Worm (Caenorhabditis elegans) whole organism, late embryonic: ENCODE results near the gene Y54F10BM.12.

ENCODE experiments used
- C08G9.2 ChIP-seq: sonication (generic microtip); optimal IDR thresholded peaks from 2 replicates; lab custom pipeline; 2016; ENCODE audit warnings: mild to moderate bottlenecking, missing genetic modification characterization, moderate library complexity, missing compliant biosample characterization
- F13H6.1 ChIP-seq: sonication (generic microtip); optimal IDR thresholded peaks from 2 replicates; lab custom pipeline; 2016; ENCODE audit warnings: missing genetic modification characterization, missing compliant biosample characterization
- K02D7.2 ChIP-seq: sonication (generic microtip); optimal IDR thresholded peaks from 2 replicates; lab custom pipeline; 2017; ENCODE audit warnings: mild to moderate bottlenecking, missing genetic modification characterization, missing compliant biosample characterization
- ahr-1 ChIP-seq: sonication (generic microtip); optimal IDR thresholded peaks from 2 replicates; lab custom pipeline; 2016; ENCODE audit warnings: missing genetic modification characterization, missing compliant biosample characterization
- ceh-14 ChIP-seq: sonication (generic microtip); optimal IDR thresholded peaks from 2 replicates; lab custom pipeline; 2016; ENCODE audit warnings: missing genotype, missing genetic modification characterization, missing compliant biosample characterization
- ceh-18 ChIP-seq: sonication (generic microtip); optimal IDR thresholded peaks from 2 replicates; lab custom pipeline; 2016; ENCODE audit warnings: missing genetic modification characterization, missing compliant biosample characterization
- ceh-2 ChIP-seq: sonication (generic microtip); optimal IDR thresholded peaks from 2 replicates; lab custom pipeline; 2016; ENCODE audit warnings: missing genotype, missing genetic modification characterization, missing compliant biosample characterization
- ceh-22 ChIP-seq: sonication (generic microtip); optimal IDR thresholded peaks from 2 replicates; lab custom pipeline; 2017; ENCODE audit warnings: missing biosample characterization, missing genetic modification characterization
- ceh-24 ChIP-seq: sonication (generic microtip); optimal IDR thresholded peaks from 2 replicates; lab custom pipeline; 2016; ENCODE audit warnings: mild to moderate bottlenecking, missing genetic modification characterization, missing compliant biosample characterization
- ceh-31 ChIP-seq: sonication (generic microtip); optimal IDR thresholded peaks from 2 replicates; lab custom pipeline; 2016; ENCODE audit warnings: missing genetic modification characterization, missing compliant biosample characterization
- ceh-34 ChIP-seq: sonication (generic microtip); optimal IDR thresholded peaks from 2 replicates; lab custom pipeline; 2016; ENCODE audit warnings: mild to moderate bottlenecking, missing genetic modification characterization, missing compliant biosample characterization
- ceh-45 ChIP-seq: fragments of 200-800 bp; sonication (Bioruptor generic); IDR thresholded peaks from 2 replicates; pipeline ENCODE4 v1.3.6; 2022; ENCODE audit warnings: missing genetic modification reagents, missing genetic modification characterization, missing compliant biosample characterization
- ceh-48 ChIP-seq: sonication (generic microtip); optimal IDR thresholded peaks from 2 replicates; lab custom pipeline; 2016; ENCODE audit warnings: missing genetic modification characterization, inconsistent platforms, missing compliant biosample characterization
- dmd-4 ChIP-seq: sonication (generic microtip); optimal IDR thresholded peaks from 2 replicates; lab custom pipeline; 2016; ENCODE audit warnings: borderline replicate concordance, missing genetic modification characterization, missing compliant biosample characterization
- elt-2 ChIP-seq: sonication (generic microtip); optimal IDR thresholded peaks from 2 replicates; lab custom pipeline; 2016; ENCODE audit warnings: missing genetic modification reagents, missing genetic modification characterization, missing compliant biosample characterization
- ets-4 ChIP-seq: sonication (generic microtip); optimal IDR thresholded peaks from 2 replicates; lab custom pipeline; 2016; ENCODE audit warnings: missing genetic modification characterization, missing compliant biosample characterization
- eyg-1 ChIP-seq: sonication (generic microtip); optimal IDR thresholded peaks from 2 replicates; lab custom pipeline; 2016; ENCODE audit warnings: missing genotype, missing genetic modification characterization, missing compliant biosample characterization
- fkh-10 ChIP-seq: fragments of 150-350 bp; optimal IDR thresholded peaks from 2 replicates; lab custom pipeline; 2014; ENCODE audit warnings: missing biosample characterization, missing genetic modification reagents, missing genetic modification characterization
- fkh-6 ChIP-seq: sonication (generic microtip); optimal IDR thresholded peaks from 2 replicates; lab custom pipeline; 2016; ENCODE audit warnings: missing genetic modification characterization, missing compliant biosample characterization
- gmeb-2 ChIP-seq: sonication (generic microtip); optimal IDR thresholded peaks from 2 replicates; lab custom pipeline; 2016; ENCODE audit warnings: missing genetic modification characterization, inconsistent platforms, missing compliant biosample characterization
- hlh-30 ChIP-seq: sonication (generic microtip); optimal IDR thresholded peaks from 2 replicates; lab custom pipeline; 2017; ENCODE audit warnings: antibody characterized with exemption, missing genetic modification characterization, missing compliant biosample characterization; ENCODE audit not compliant: insufficient read depth
- hlh-8 ChIP-seq: sonication (generic microtip); optimal IDR thresholded peaks from 2 replicates; lab custom pipeline; 2016; ENCODE audit warnings: missing genotype, missing genetic modification characterization, missing compliant biosample characterization
- lim-6 ChIP-seq: sonication (generic microtip); optimal IDR thresholded peaks from 2 replicates; lab custom pipeline; 2016; ENCODE audit warnings: missing genetic modification characterization, missing compliant biosample characterization
- nfya-1 ChIP-seq: sonication (generic microtip); optimal IDR thresholded peaks from 2 replicates; lab custom pipeline; 2017; ENCODE audit warnings: missing genetic modification characterization, mild to moderate bottlenecking, missing compliant biosample characterization, antibody characterized with exemption, moderate library complexity
- npax-4 ChIP-seq: sonication (generic microtip); optimal IDR thresholded peaks from 2 replicates; lab custom pipeline; 2016; ENCODE audit warnings: missing genetic modification characterization, missing compliant biosample characterization
- odd-2 ChIP-seq: sonication (generic microtip); optimal IDR thresholded peaks from 2 replicates; lab custom pipeline; 2017; ENCODE audit warnings: antibody characterized with exemption, mild to moderate bottlenecking, missing genetic modification characterization, missing compliant biosample characterization
- pat-9 ChIP-seq: fragments of 200-800 bp; sonication (Bioruptor generic); optimal IDR thresholded peaks from 2 replicates; lab custom pipeline; 2018; ENCODE audit warnings: mild to moderate bottlenecking, missing genetic modification characterization, moderate library complexity, missing compliant biosample characterization
- pax-1 ChIP-seq: fragments of 150-350 bp; optimal IDR thresholded peaks from 2 replicates; lab custom pipeline; 2014; ENCODE audit warnings: missing biosample characterization, missing genetic modification characterization
- pqm-1 ChIP-seq: sonication (generic microtip); optimal IDR thresholded peaks from 2 replicates; lab custom pipeline; 2016; ENCODE audit warnings: missing genetic modification characterization, missing compliant biosample characterization
- rnt-1 ChIP-seq: sonication (generic microtip); optimal IDR thresholded peaks from 2 replicates; lab custom pipeline; 2016; ENCODE audit warnings: missing genetic modification characterization, missing compliant biosample characterization
- sox-2 ChIP-seq: fragments of 200-800 bp; sonication (Bioruptor generic); IDR thresholded peaks from 2 replicates; pipeline ENCODE4 v1.3.6; 2022; ENCODE audit warnings: missing genetic modification reagents, missing genetic modification characterization, missing compliant biosample characterization
- sox-4 ChIP-seq: sonication (generic microtip); optimal IDR thresholded peaks from 2 replicates; lab custom pipeline; 2017; ENCODE audit warnings: mild to moderate bottlenecking, missing genetic modification characterization, inconsistent platforms, missing compliant biosample characterization
- syd-9 ChIP-seq: sonication (generic microtip); optimal IDR thresholded peaks from 2 replicates; lab custom pipeline; 2016; ENCODE audit warnings: mild to moderate bottlenecking, missing genetic modification characterization, moderate library complexity, missing compliant biosample characterization
- tbx-2 ChIP-seq: sonication (generic microtip); optimal IDR thresholded peaks from 2 replicates; lab custom pipeline; 2016; ENCODE audit warnings: missing genetic modification characterization, missing compliant biosample characterization
- tbx-7 ChIP-seq: sonication (generic microtip); optimal IDR thresholded peaks from 2 replicates; lab custom pipeline; 2016; ENCODE audit warnings: missing genotype, missing genetic modification characterization, missing compliant biosample characterization
- ttx-3 ChIP-seq: sonication (generic microtip); optimal IDR thresholded peaks from 2 replicates; lab custom pipeline; 2016; ENCODE audit warnings: missing genetic modification reagents, missing genetic modification characterization, missing compliant biosample characterization
- unc-42 ChIP-seq: sonication (generic microtip); optimal IDR thresholded peaks from 2 replicates; lab custom pipeline; 2016; ENCODE audit warnings: missing genotype, missing genetic modification characterization, missing compliant biosample characterization
- unc-55 ChIP-seq: sonication (generic microtip); optimal IDR thresholded peaks from 2 replicates; lab custom pipeline; 2017; ENCODE audit warnings: missing biosample characterization, missing genetic modification reagents, missing genetic modification characterization
- unc-86 ChIP-seq: sonication (generic microtip); optimal IDR thresholded peaks from 2 replicates; lab custom pipeline; 2016; ENCODE audit warnings: missing genetic modification characterization, missing compliant biosample characterization
- ztf-16 ChIP-seq: sonication (generic microtip); optimal IDR thresholded peaks from 2 replicates; lab custom pipeline; 2017; ENCODE audit warnings: missing genetic modification characterization, missing compliant biosample characterization

Y54F10BM.12 gene

DNA sequence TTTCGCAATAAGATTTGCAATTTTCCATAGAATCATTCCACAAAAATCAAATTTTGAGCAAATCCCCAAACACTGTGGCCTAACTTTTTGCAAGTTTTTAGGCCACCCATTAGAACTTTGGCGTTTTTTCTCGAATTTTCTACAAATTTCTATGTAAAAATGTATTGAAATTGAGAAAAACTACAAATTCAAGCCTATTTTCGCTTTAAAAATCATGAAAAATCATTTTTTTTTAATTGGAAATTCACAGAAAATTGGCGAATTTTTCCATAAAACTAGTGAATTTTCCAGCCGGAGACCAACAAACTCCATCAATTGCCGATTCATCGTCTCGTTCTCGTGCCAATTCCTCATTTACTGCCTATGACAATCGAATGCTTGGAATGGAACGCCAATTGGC lies 20.5 kb upstream of the Y54F10BM.12 start:
- TF ChIP-seq tbx-7 (tag; lab: Kevin White, UChicago): no peak
- TF ChIP-seq ttx-3 (tag; lab: Kevin White, UChicago): no peak
- no peak for TF ChIP-seq elt-2 (tag; lab: Kevin White, UChicago)
- no peak for TF ChIP-seq ceh-14 (tag; lab: Kevin White, UChicago)
- TF ChIP-seq eyg-1 (tag; lab: Kevin White, UChicago): no peak
- no peak for TF ChIP-seq K02D7.2
- TF ChIP-seq ceh-18: no peak
- TF ChIP-seq sox-4 (tag; lab: Kevin White, UChicago): no peak
- no peak for TF ChIP-seq ceh-34 (tag; lab: Kevin White, UChicago)
- no peak for TF ChIP-seq unc-42 (tag; lab: Kevin White, UChicago)
- no peak for TF ChIP-seq nfya-1 (tag; lab: Kevin White, UChicago)
- no peak for TF ChIP-seq unc-55
- no peak for TF ChIP-seq pat-9
- TF ChIP-seq gmeb-2 (tag; lab: Kevin White, UChicago): no peak
- TF ChIP-seq ceh-31: no peak
- TF ChIP-seq hlh-30 (tag; lab: Kevin White, UChicago): no peak
- no peak for TF ChIP-seq unc-86
- no peak for TF ChIP-seq ztf-16 (tag; lab: Kevin White, UChicago)
- TF ChIP-seq npax-4: no peak

DNA sequence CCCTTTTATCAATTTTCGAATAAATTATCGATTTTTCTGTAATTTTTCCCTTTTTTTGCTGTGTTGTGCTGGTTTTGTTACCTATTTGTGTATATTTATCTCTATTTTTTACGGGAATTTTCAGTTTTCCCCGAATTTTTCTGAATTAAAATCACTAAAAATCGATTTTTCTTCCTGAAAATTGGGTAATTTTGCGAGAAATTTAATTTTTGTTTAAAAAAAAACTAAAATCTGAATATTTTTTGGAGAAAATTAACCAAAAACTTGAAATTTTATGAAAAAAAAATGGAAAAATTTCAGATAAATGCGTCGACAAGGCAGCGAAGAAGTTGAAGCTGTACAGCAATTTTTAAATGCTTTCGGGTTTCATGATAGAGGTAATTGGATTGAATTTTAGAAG lies 17.8 kb upstream of the Y54F10BM.12 start, which contains the start of gene gip-1:
Gene gip-1 (plus strand): TSS at position 301 of the 400 bp plus-strand sequence.
- no peak for TF ChIP-seq ceh-45 (GFP tag; lab: Robert Waterston, UW)
- no peak for TF ChIP-seq tbx-2
- TF ChIP-seq ceh-2 (tag; lab: Kevin White, UChicago): no peak
- TF ChIP-seq odd-2 (tag; lab: Kevin White, UChicago): no peak
- no peak for TF ChIP-seq dmd-4 (tag; lab: Kevin White, UChicago)
- TF ChIP-seq ahr-1 (tag; lab: Kevin White, UChicago): no peak
- no peak for TF ChIP-seq ceh-24 (tag; lab: Kevin White, UChicago)
- TF ChIP-seq syd-9 (tag; lab: Kevin White, UChicago): no peak
- no peak for TF ChIP-seq ceh-31
- no peak for TF ChIP-seq fkh-10
- TF ChIP-seq C08G9.2 (tag; lab: Kevin White, UChicago): no peak
- no peak for TF ChIP-seq lim-6 (tag; lab: Kevin White, UChicago)
- no peak for TF ChIP-seq rnt-1
- no peak for TF ChIP-seq nfya-1 (tag; lab: Kevin White, UChicago)
- TF ChIP-seq npax-4: no peak
- no peak for TF ChIP-seq sox-2 (GFP tag; lab: Robert Waterston, UW)

DNA sequence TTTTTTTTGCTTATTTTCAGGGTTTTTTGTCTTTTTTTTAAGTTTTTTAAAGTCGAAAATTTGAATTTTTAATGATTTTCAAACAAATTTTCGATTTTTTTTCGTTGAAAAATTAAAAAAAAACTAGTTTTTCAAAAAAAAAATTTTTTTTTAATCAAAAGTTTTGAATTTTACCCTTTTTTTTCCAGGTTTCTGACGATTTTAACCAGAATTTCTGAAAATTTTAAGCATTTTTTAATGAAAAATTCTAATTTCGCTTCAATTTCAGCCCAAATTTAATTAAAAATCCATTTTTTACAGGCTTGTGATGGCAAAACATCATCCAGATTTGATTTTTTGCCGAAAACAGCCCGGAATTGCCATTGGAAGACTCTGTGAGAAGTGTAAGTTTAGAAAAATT lies 13.8 kb upstream of the Y54F10BM.12 start, which contains the start of gene phf-5:
Gene phf-5 (plus strand): TSS at position 301 of the 400 bp plus-strand sequence.
- TF ChIP-seq fkh-6 (tag; lab: Kevin White, UChicago) (no peak), ceh-22 (tag; lab: Kevin White, UChicago) (no peak), F13H6.1 (tag; lab: Kevin White, UChicago) (no peak), syd-9 (tag; lab: Kevin White, UChicago) (no peak), pat-9 (no peak)

DNA sequence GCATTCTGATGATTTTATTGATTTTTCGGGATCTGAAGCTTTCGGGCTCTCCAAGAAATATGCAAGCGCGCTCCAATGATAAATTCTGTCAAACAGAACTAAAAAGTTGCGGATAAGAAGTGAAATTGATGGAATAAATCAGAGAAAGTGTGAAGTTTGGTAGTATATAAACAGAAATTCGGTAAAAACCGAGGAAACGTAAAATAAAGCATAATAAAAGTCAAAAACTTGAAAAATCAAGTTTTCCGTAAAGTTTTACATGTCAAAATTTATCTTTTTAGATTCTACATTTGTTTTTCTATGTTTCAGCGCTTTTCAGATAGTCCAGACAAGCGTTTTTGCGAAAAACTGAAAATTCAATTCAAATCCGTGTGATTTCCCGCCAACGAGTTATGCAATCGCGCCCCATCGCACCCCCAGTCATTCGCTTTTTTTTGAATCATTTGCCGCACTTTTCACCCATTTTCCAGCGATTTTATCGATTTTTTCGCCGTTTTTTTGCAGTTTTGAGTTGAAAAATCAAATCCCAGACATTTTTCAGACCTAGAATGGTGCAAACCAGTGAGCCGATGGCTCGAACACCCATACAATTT lies 1.6 kb upstream of the Y54F10BM.12 start, which contains the start of the genes Y54F10BM.13 and ppm-1.D:
Gene Y54F10BM.13 (minus strand): TSS at position 51 of the 593 bp plus-strand sequence.
Gene ppm-1.D (plus strand): TSS at position 540 of the 593 bp plus-strand sequence.
- TF ChIP-seq ets-4 (tag; lab: Kevin White, UChicago) (no peak), nfya-1 (tag; lab: Kevin White, UChicago) (peak; percentile 18), ceh-31 (peak; percentile 27), rnt-1 (peak; percentile 2), elt-2 (tag; lab: Kevin White, UChicago) (peak; percentile 28), hlh-8 (tag; lab: Kevin White, UChicago) (no peak), ceh-48 (peak; percentile 26), pax-1 (tag; lab: Kevin White, UChicago) (no peak), pqm-1 (tag; lab: Kevin White, UChicago) (no peak)
